Worm (Caenorhabditis elegans) whole organism, L2 larva: ENCODE results near the gene R10E11.6.

Experiments used
- C34F6.9 ChIP-seq: fragments of 150-350 bp; optimal IDR thresholded peaks from 2 replicates; lab custom pipeline; 2014; ENCODE audit warnings: missing biosample characterization, missing genetic modification characterization
- F13H6.1 ChIP-seq: sonication (generic microtip); optimal IDR thresholded peaks from 2 replicates; lab custom pipeline; 2016; ENCODE audit warnings: missing genetic modification characterization, missing compliant biosample characterization
- R02D3.7 ChIP-seq: fragments of 150-350 bp; optimal IDR thresholded peaks from 2 replicates; lab custom pipeline; 2014; ENCODE audit warnings: missing biosample characterization, missing genetic modification characterization
- Y55F3AM.14 ChIP-seq: fragments of 200-800 bp; sonication (Bioruptor generic); optimal IDR thresholded peaks from 2 replicates; lab custom pipeline; 2018; ENCODE audit warnings: mild to moderate bottlenecking, missing genetic modification characterization, missing compliant biosample characterization
- ZK546.5 ChIP-seq: sonication (generic microtip); optimal IDR thresholded peaks from 2 replicates; lab custom pipeline; 2017; ENCODE audit warnings: missing biosample characterization, missing genetic modification characterization
- alr-1 ChIP-seq: fragments of 150-350 bp; optimal IDR thresholded peaks from 2 replicates; lab custom pipeline; 2014; ENCODE audit warnings: missing biosample characterization, missing genetic modification characterization
- aly-2 ChIP-seq: fragments of 150-350 bp; optimal IDR thresholded peaks from 2 replicates; lab custom pipeline; 2014; ENCODE audit warnings: missing biosample characterization, missing genetic modification characterization
- ama-1 ChIP-seq: fragments of 150-350 bp; optimal IDR thresholded peaks from 2 replicates; lab custom pipeline; 2018; ENCODE audit warnings: inconsistent platforms
- blmp-1 ChIP-seq: sonication (generic microtip); optimal IDR thresholded peaks from 2 replicates; lab custom pipeline; 2017; ENCODE audit warnings: missing genetic modification characterization, mild to moderate bottlenecking, missing compliant biosample characterization, antibody characterized with exemption, moderate library complexity; ENCODE audit not compliant: insufficient read depth
- ceh-16 ChIP-seq: fragments of 150-350 bp; optimal IDR thresholded peaks from 2 replicates; lab custom pipeline; 2014; ENCODE audit warnings: missing biosample characterization, missing genetic modification characterization
- ceh-82 ChIP-seq: fragments of 150-350 bp; optimal IDR thresholded peaks from 2 replicates; lab custom pipeline; 2014; ENCODE audit warnings: missing biosample characterization, missing genetic modification characterization
- crh-2 ChIP-seq: sonication (generic microtip); optimal IDR thresholded peaks from 2 replicates; lab custom pipeline; 2017; ENCODE audit warnings: missing biosample characterization, missing genetic modification characterization
- dmd-4 ChIP-seq: sonication (generic microtip); optimal IDR thresholded peaks from 2 replicates; lab custom pipeline; 2017; ENCODE audit warnings: missing biosample characterization, missing genetic modification characterization
- egl-27 ChIP-seq: sonication (generic microtip); optimal IDR thresholded peaks from 3 replicates; lab custom pipeline; 2017; ENCODE audit warnings: missing biosample characterization, missing genetic modification reagents, missing genetic modification characterization
- elt-1 ChIP-seq: fragments of 150-350 bp; optimal IDR thresholded peaks from 2 replicates; lab custom pipeline; 2014; ENCODE audit warnings: missing biosample characterization, missing genetic modification characterization
- elt-3 ChIP-seq: sonication (generic microtip); optimal IDR thresholded peaks from 2 replicates; lab custom pipeline; 2017; ENCODE audit warnings: missing biosample characterization, missing genetic modification characterization
- fos-1 ChIP-seq: fragments of 150-350 bp; optimal IDR thresholded peaks from 2 replicates; lab custom pipeline; 2014; ENCODE audit warnings: missing biosample characterization, missing genetic modification characterization
- gmeb-1 ChIP-seq: fragments of 150-350 bp; optimal IDR thresholded peaks from 2 replicates; lab custom pipeline; 2014; ENCODE audit warnings: missing biosample characterization, missing genetic modification characterization
- lin-11 ChIP-seq: fragments of 150-350 bp; sonication (generic microtip); optimal IDR thresholded peaks from 2 replicates; lab custom pipeline; 2014; ENCODE audit warnings: missing biosample characterization, missing genetic modification characterization, inconsistent platforms, mixed read lengths
- lin-13 ChIP-seq: fragments of 150-350 bp; optimal IDR thresholded peaks from 2 replicates; lab custom pipeline; 2014; ENCODE audit warnings: missing biosample characterization, missing genetic modification reagents, missing genetic modification characterization
- lin-39 ChIP-seq: fragments of 150-350 bp; optimal IDR thresholded peaks from 2 replicates; lab custom pipeline; 2014; ENCODE audit warnings: missing biosample characterization, missing genetic modification reagents, missing genetic modification characterization
- mab-5 ChIP-seq: fragments of 150-350 bp; optimal IDR thresholded peaks from 2 replicates; lab custom pipeline; 2014; ENCODE audit warnings: missing biosample characterization, missing genetic modification characterization
- mbf-1 ChIP-seq: sonication (generic microtip); optimal IDR thresholded peaks from 2 replicates; lab custom pipeline; 2017; ENCODE audit warnings: missing biosample characterization, missing genetic modification characterization
- mdl-1 ChIP-seq, 2 experiments: fragments of 150-350 bp in 1 of 2; sonication (generic microtip) in 1 of 2; optimal IDR thresholded peaks; 2 replicates each; lab custom pipeline; 2017; ENCODE audit warnings: missing biosample characterization in 2 of 2, missing genetic modification characterization in 2 of 2
- nhr-10 ChIP-seq: sonication (generic microtip); optimal IDR thresholded peaks from 2 replicates; lab custom pipeline; 2017; ENCODE audit warnings: missing biosample characterization, missing genetic modification characterization
- nhr-11 ChIP-seq: fragments of 150-350 bp; optimal IDR thresholded peaks from 2 replicates; lab custom pipeline; 2014; ENCODE audit warnings: missing biosample characterization, missing genetic modification characterization
- nhr-12 ChIP-seq: fragments of 150-350 bp; optimal IDR thresholded peaks from 2 replicates; lab custom pipeline; 2014; ENCODE audit warnings: missing biosample characterization, missing genetic modification characterization
- nhr-129 ChIP-seq: fragments of 150-350 bp; optimal IDR thresholded peaks from 2 replicates; lab custom pipeline; 2014; ENCODE audit warnings: missing biosample characterization, missing genetic modification characterization
- nhr-21 ChIP-seq: fragments of 150-350 bp; optimal IDR thresholded peaks from 2 replicates; lab custom pipeline; 2014; ENCODE audit warnings: missing biosample characterization, missing genetic modification characterization
- nhr-23 ChIP-seq: fragments of 150-350 bp; optimal IDR thresholded peaks from 2 replicates; lab custom pipeline; 2014; ENCODE audit warnings: missing biosample characterization, missing genetic modification reagents, missing genetic modification characterization
- nhr-237 ChIP-seq: fragments of 150-350 bp; optimal IDR thresholded peaks from 2 replicates; lab custom pipeline; 2014; ENCODE audit warnings: missing biosample characterization, missing genetic modification characterization
- nhr-25 ChIP-seq: fragments of 150-350 bp; sonication (generic microtip); optimal IDR thresholded peaks from 3 replicates; lab custom pipeline; 2014; ENCODE audit warnings: missing biosample characterization, missing genetic modification characterization
- nhr-6 ChIP-seq: fragments of 150-350 bp; optimal IDR thresholded peaks from 2 replicates; lab custom pipeline; 2014; ENCODE audit warnings: missing biosample characterization, missing genetic modification characterization
- nhr-77 ChIP-seq: fragments of 150-350 bp; optimal IDR thresholded peaks from 2 replicates; lab custom pipeline; 2014; ENCODE audit warnings: missing biosample characterization, missing genetic modification characterization
- peb-1 ChIP-seq: fragments of 150-350 bp; optimal IDR thresholded peaks from 2 replicates; lab custom pipeline; 2014; ENCODE audit warnings: missing biosample characterization, missing genetic modification characterization
- sem-4 ChIP-seq: fragments of 150-350 bp; optimal IDR thresholded peaks from 2 replicates; lab custom pipeline; 2014; ENCODE audit warnings: missing biosample characterization, missing genetic modification reagents, missing genetic modification characterization
- skn-1 ChIP-seq: sonication (generic microtip); optimal IDR thresholded peaks from 2 replicates; lab custom pipeline; 2017; ENCODE audit warnings: missing biosample characterization, missing genetic modification characterization
- sma-3 ChIP-seq: sonication (generic microtip); optimal IDR thresholded peaks from 2 replicates; lab custom pipeline; 2016; ENCODE audit warnings: missing genetic modification reagents, missing genetic modification characterization, missing compliant biosample characterization
- sma-9 ChIP-seq, 2 experiments: fragments of 150-350 bp in 1 of 2; sonication (generic microtip) in 1 of 2; optimal IDR thresholded peaks; 2 replicates each; lab custom pipeline; 2014 to 2016; ENCODE audit warnings: missing genetic modification characterization in 2 of 2, mild to moderate bottlenecking in 1 of 2, missing biosample characterization in 1 of 2, missing compliant biosample characterization in 1 of 2, missing genetic modification reagents in 1 of 2, moderate library complexity in 1 of 2
- snpc-4 ChIP-seq: fragments of 150-350 bp; optimal IDR thresholded peaks from 2 replicates; lab custom pipeline; 2014; ENCODE audit warnings: missing biosample characterization, missing genetic modification characterization
- unc-39 ChIP-seq: fragments of 150-350 bp; optimal IDR thresholded peaks from 2 replicates; lab custom pipeline; 2014; ENCODE audit warnings: missing biosample characterization, missing genetic modification characterization
- unc-55 ChIP-seq: fragments of 150-350 bp; sonication (generic microtip); optimal IDR thresholded peaks from 3 replicates; lab custom pipeline; 2014; ENCODE audit warnings: missing biosample characterization, missing genetic modification reagents, missing genetic modification characterization
- unc-62 ChIP-seq: fragments of 150-350 bp; optimal IDR thresholded peaks from 2 replicates; lab custom pipeline; 2014; ENCODE audit warnings: missing biosample characterization, missing genetic modification reagents, missing genetic modification characterization
- zag-1 ChIP-seq: fragments of 150-350 bp; optimal IDR thresholded peaks from 2 replicates; lab custom pipeline; 2014; ENCODE audit warnings: missing biosample characterization, missing genetic modification characterization
- ztf-1 ChIP-seq: fragments of 200-800 bp; sonication (Bioruptor generic); conservative IDR thresholded peaks from 2 replicates; pipeline ENCODE4 v1.3.6; 2022; ENCODE audit warnings: missing genetic modification characterization, missing compliant biosample characterization
- ztf-11 ChIP-seq: sonication (generic microtip); optimal IDR thresholded peaks from 2 replicates; lab custom pipeline; 2017; ENCODE audit warnings: missing biosample characterization, missing genetic modification characterization
- ztf-4 ChIP-seq: fragments of 150-350 bp; optimal IDR thresholded peaks from 2 replicates; lab custom pipeline; 2014; ENCODE audit warnings: missing biosample characterization, missing genetic modification characterization

R10E11.6 gene

ce11 chrIII:9822942-9823341, 40.1 kb downstream of the R10E11.6 start, which contains the start of gene arl-5:
Gene arl-5 (plus strand): TSS chrIII:9823242.
- TF ChIP-seq sem-4 (tag; lab: Kevin White, UChicago) (no peak), snpc-4 (tag; lab: Kevin White, UChicago) (no peak), ZK546.5 (no peak), R02D3.7 (tag; lab: Kevin White, UChicago) (no peak)

DNA sequence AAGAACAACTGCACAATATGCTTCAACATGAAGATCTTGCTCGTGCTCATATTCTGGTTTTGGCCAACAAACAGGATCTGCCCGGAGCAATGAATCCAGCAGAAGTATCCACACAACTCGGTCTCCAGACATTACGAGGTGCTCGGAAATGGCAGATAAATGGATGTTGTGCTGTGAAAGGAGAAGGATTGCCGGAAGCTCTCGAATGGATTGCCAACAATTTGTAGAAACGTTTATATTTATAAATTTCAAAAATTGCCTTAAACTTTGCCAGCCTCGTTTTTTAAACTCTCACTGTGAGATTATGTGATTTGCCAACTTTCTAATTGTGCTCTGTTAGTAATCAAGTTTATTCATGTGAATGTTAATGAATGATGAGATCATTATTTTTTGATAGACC, 40.9 kb downstream of the R10E11.6 start:
- TF ChIP-seq sma-3 = no peak
- no peak for TF ChIP-seq nhr-21 (tag; lab: Kevin White, UChicago)
- TF ChIP-seq nhr-12 (tag; lab: Kevin White, UChicago) = no peak
- TF ChIP-seq F13H6.1 (tag; lab: Kevin White, UChicago) = no peak
- TF ChIP-seq nhr-77 = no peak
- no peak for TF ChIP-seq blmp-1
- TF ChIP-seq nhr-25 (tag; lab: Kevin White, UChicago) = no peak
- TF ChIP-seq alr-1 (tag; lab: Kevin White, UChicago) = no peak
- no peak for TF ChIP-seq nhr-23 (tag; lab: Kevin White, UChicago)
- TF ChIP-seq zag-1 (tag; lab: Kevin White, UChicago) = no peak
- no peak for TF ChIP-seq peb-1
- TF ChIP-seq C34F6.9 (tag; lab: Kevin White, UChicago) = no peak
- no peak for TF ChIP-seq skn-1
- no peak for TF ChIP-seq ZK546.5
- TF ChIP-seq mbf-1 (tag; lab: Kevin White, UChicago) = no peak
- no peak for TF ChIP-seq ztf-1 (GFP tag; lab: Robert Waterston, UW)

ce11 chrIII:9824330-9824934, 41.6 kb downstream of the R10E11.6 start, which contains the start of gene lin-52:
Gene lin-52 (minus strand): TSS chrIII:9824750.
- TF ChIP-seq gmeb-1 (no peak), F13H6.1 (tag; lab: Kevin White, UChicago) (no peak), mdl-1 (tag; optimal IDR thresholded peaks at IDR 0.05; lab: Kevin White, UChicago) (no peak), sem-4 (tag; lab: Kevin White, UChicago) (no peak), nhr-10 (tag; lab: Kevin White, UChicago) (no peak), fos-1 (tag; lab: Kevin White, UChicago) (no peak), nhr-21 (tag; lab: Kevin White, UChicago) (no peak), skn-1 (no peak), unc-62 (GFP tag; lab: Kevin White, UChicago) (no peak), ztf-11 (tag; lab: Kevin White, UChicago) (no peak), lin-13 (GFP tag; lab: Kevin White, UChicago) (peak; percentile 11), R02D3.7 (tag; lab: Kevin White, UChicago) (no peak), snpc-4 (tag; lab: Kevin White, UChicago) (no peak), lin-39 (tag; lab: Kevin White, UChicago) (no peak), nhr-6 (no peak), Y55F3AM.14 (GFP tag; lab: Kevin White, UChicago) (no peak), mbf-1 (tag; lab: Kevin White, UChicago) (no peak), nhr-129 (no peak), nhr-25 (tag; lab: Kevin White, UChicago) (peak; percentile 2), unc-55 (GFP tag; lab: Kevin White, UChicago) (no peak), ZK546.5 (no peak), sma-3 (peak; percentile 40), zag-1 (tag; lab: Kevin White, UChicago) (no peak), ceh-16 (tag; lab: Kevin White, UChicago) (no peak), unc-39 (no peak), nhr-237 (tag; lab: Kevin White, UChicago) (no peak), mab-5 (tag; lab: Kevin White, UChicago) (no peak), ztf-1 (GFP tag; lab: Robert Waterston, UW) (no peak), crh-2 (tag; lab: Kevin White, UChicago) (peak; percentile 18), elt-1 (no peak), dmd-4 (no peak), egl-27 (tag; lab: Kevin White, UChicago) (no peak), blmp-1 (no peak), aly-2 (tag; lab: Kevin White, UChicago) (no peak), alr-1 (tag; lab: Kevin White, UChicago) (no peak), nhr-11 (tag; lab: Kevin White, UChicago) (no peak), lin-11 (tag; lab: Kevin White, UChicago) (no peak), sma-9 (GFP tag; optimal IDR thresholded peaks at IDR 0.05; lab: Kevin White, UChicago) (no peak), sma-9 (tag; optimal IDR thresholded peaks at IDR 0.05; lab: Kevin White, UChicago) (no peak), ztf-4 (peak; percentile 78), nhr-23 (tag; lab: Kevin White, UChicago) (no peak), nhr-77 (no peak), nhr-12 (tag; lab: Kevin White, UChicago) (no peak), ama-1 (peak; percentile 67), peb-1 (no peak), elt-3 (tag; lab: Kevin White, UChicago) (no peak), ceh-82 (no peak), C34F6.9 (tag; lab: Kevin White, UChicago) (no peak)
